Fruit fly (Drosophila melanogaster): ENCODE results near the gene Unc-115a.

DNA sequence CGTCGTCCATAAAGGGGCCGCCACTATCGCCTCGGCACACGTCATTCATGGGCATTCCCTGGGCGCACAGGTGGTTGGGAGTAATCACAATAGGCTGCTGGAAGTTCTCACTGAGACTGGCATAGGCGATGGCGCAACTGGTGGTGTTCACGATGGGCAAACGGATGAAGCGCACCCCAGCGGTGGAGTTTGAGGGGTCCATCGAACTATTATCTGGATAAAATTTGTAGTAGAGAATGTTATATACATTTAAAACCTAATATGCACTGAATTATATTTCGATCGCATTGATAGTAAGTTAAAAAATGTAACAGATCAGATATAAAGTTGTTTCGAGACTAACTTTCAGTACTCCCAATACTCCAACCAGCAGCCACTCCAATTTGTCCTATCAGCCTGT is 38.0 kb upstream of the Unc-115a start, which contains the start of gene CG31415:
- TF ChIP-seq usp (GFP tag; optimal IDR thresholded peaks at IDR 0.05) = no peak
- TF ChIP-seq CG8478 (optimal IDR thresholded peaks at IDR 0.05) = no peak
- no peak for TF ChIP-seq pan (optimal IDR thresholded peaks at IDR 0.05)
- TF ChIP-seq psq (optimal IDR thresholded peaks at IDR 0.05) = no peak
